Fruit fly (Drosophila melanogaster): ENCODE results near the gene CG9368.

The CG9368 gene

dm6 chr3L:19635478-19635996 lies 34.1 kb downstream of the CG9368 start, which contains the start of gene wnd (continued):
- no peak for TF ChIP-seq E2f1 (GFP tag; IDR thresholded peaks at IDR 0.05)
- no peak for TF ChIP-seq CG11456 (GFP tag; IDR thresholded peaks at IDR 0.05)
- no peak for TF ChIP-seq CG7357 (GFP tag; IDR thresholded peaks at IDR 0.05)
- TF ChIP-seq Sry-δ (GFP tag; optimal IDR thresholded peaks at IDR 0.05), result no peak
- no peak for TF ChIP-seq fd64A (GFP tag; optimal IDR thresholded peaks at IDR 0.05)
- TF ChIP-seq Atf3 (GFP tag; optimal IDR thresholded peaks at IDR 0.05), result no peak
- peak; percentile 63 for TF ChIP-seq CG17385 (GFP tag; optimal IDR thresholded peaks at IDR 0.05)
- no peak for TF ChIP-seq Ada2b (GFP tag; IDR thresholded peaks at IDR 0.05)
- TF ChIP-seq CG18599 (GFP tag; optimal IDR thresholded peaks at IDR 0.05), result no peak
- no peak for TF ChIP-seq CG3065 (GFP tag; optimal IDR thresholded peaks at IDR 0.05)
- TF ChIP-seq Antp (GFP tag; optimal IDR thresholded peaks at IDR 0.05), result no peak
- peak; percentile 82; the same call in 1 of the 2 replicates for TF ChIP-seq seq (GFP tag; IDR thresholded peaks at IDR 0.05)
- no peak for TF ChIP-seq dpn (GFP tag; optimal IDR thresholded peaks at IDR 0.05)
- no peak for TF ChIP-seq CG8281 (tag; optimal IDR thresholded peaks at IDR 0.05)
- TF ChIP-seq CG16779 (GFP tag; IDR thresholded peaks at IDR 0.05), result peak; percentile 17; the same call in 1 of the 2 replicates
- TF ChIP-seq cad (GFP tag; optimal IDR thresholded peaks at IDR 0.05), result no peak
- TF ChIP-seq btn (GFP tag; optimal IDR thresholded peaks at IDR 0.05), result no peak
- peak; percentile 26 for TF ChIP-seq B-H2 (GFP tag; optimal IDR thresholded peaks at IDR 0.05)
- peak; percentile 25 for TF ChIP-seq CG8924 (tag; optimal IDR thresholded peaks at IDR 0.05)
- TF ChIP-seq ap (GFP tag; IDR thresholded peaks at IDR 0.05), result no peak
- no peak for TF ChIP-seq Ets65A (GFP tag)
- TF ChIP-seq dati (GFP tag; IDR thresholded peaks at IDR 0.05), result no peak
- TF ChIP-seq unpg (GFP tag; optimal IDR thresholded peaks at IDR 0.05), result no peak
- TF ChIP-seq Dip3 (GFP tag; optimal IDR thresholded peaks at IDR 0.05), result no peak
- TF ChIP-seq Lpt (GFP tag; optimal IDR thresholded peaks at IDR 0.05), result no peak
- peak; percentile 48 for TF ChIP-seq Med (GFP tag)
- TF ChIP-seq insv (GFP tag; optimal IDR thresholded peaks at IDR 0.05), result peak in 1 of 2 experiments; percentile 28
- TF ChIP-seq CG9609 (GFP tag; optimal IDR thresholded peaks at IDR 0.05), result no peak
- no peak for TF ChIP-seq HmgZ (tag; optimal IDR thresholded peaks at IDR 0.05)
- TF ChIP-seq MESR4 (GFP tag; optimal IDR thresholded peaks at IDR 0.05), result no peak
- TF ChIP-seq CG10209 (GFP tag; optimal IDR thresholded peaks at IDR 0.05), result no peak
- peak; percentile 65; the same call in 1 of the 3 replicates for TF ChIP-seq CG34224 (GFP tag; IDR thresholded peaks at IDR 0.05; ENCODE audit: partially characterized antibody)
- TF ChIP-seq unc-4 (GFP tag; IDR thresholded peaks at IDR 0.05; ENCODE audit: partially characterized antibody), result peak; percentile 41
- TF ChIP-seq CG2120 (GFP tag; optimal IDR thresholded peaks at IDR 0.05), result no peak
- TF ChIP-seq ATbp (GFP tag; optimal IDR thresholded peaks at IDR 0.05), result no peak
- no peak for TF ChIP-seq chinmo (GFP tag; IDR thresholded peaks at IDR 0.05; ENCODE audit: partially characterized antibody)
- no peak for TF ChIP-seq ash1 (GFP tag; optimal IDR thresholded peaks at IDR 0.05)
- no peak for TF ChIP-seq Atf-2 (GFP tag; optimal IDR thresholded peaks at IDR 0.05)
- TF ChIP-seq bcd (GFP tag; optimal IDR thresholded peaks at IDR 0.05), result no peak
- no peak for TF ChIP-seq phol (tag; optimal IDR thresholded peaks at IDR 0.05)
- TF ChIP-seq MTF-1 (GFP tag; optimal IDR thresholded peaks at IDR 0.05; ENCODE audit: borderline replicate concordance), result no peak
- no peak for TF ChIP-seq Myb (GFP tag; optimal IDR thresholded peaks at IDR 0.05)
- no peak; the same call in 1 of the 2 replicates for TF ChIP-seq crol (GFP tag; IDR thresholded peaks at IDR 0.05)
- TF ChIP-seq CG6765 (GFP tag; optimal IDR thresholded peaks at IDR 0.05), result peak; percentile 37
- TF ChIP-seq CG10979 (tag; optimal IDR thresholded peaks at IDR 0.05), result no peak
- TF ChIP-seq oc (tag; optimal IDR thresholded peaks at IDR 0.05), result peak; percentile 76
- no peak for TF ChIP-seq CG11560 (tag; IDR thresholded peaks at IDR 0.05)
- TF ChIP-seq CG17612 (GFP tag; IDR thresholded peaks at IDR 0.05), result no peak
- TF ChIP-seq CG7987 (GFP tag; optimal IDR thresholded peaks at IDR 0.05), result no peak
- peak; percentile 7 for TF ChIP-seq run (tag; optimal IDR thresholded peaks at IDR 0.05)
- peak; percentile 74 for TF ChIP-seq Nf-YC (tag; optimal IDR thresholded peaks at IDR 0.05)
